Fruit fly (Drosophila melanogaster): ENCODE measurements around the gene Kap-alpha1.

Gene Kap-alpha1

dm6 chr3L:19846960-19847359, 39.9 kb downstream of the Kap-alpha1 start (continued):
- TF ChIP-seq Adf1 (GFP tag; IDR thresholded peaks at IDR 0.05) (no peak), H15 (GFP tag; IDR thresholded peaks at IDR 0.05) (no peak), hkb (optimal IDR thresholded peaks at IDR 0.05) (no peak), hkb (GFP tag; IDR thresholded peaks at IDR 0.05) (peak; percentile 55; the same call in 1 of the 2 replicates), CG10274 (GFP tag; optimal IDR thresholded peaks at IDR 0.05) (no peak), CG17802 (tag; optimal IDR thresholded peaks at IDR 0.05) (no peak), Lpt (GFP tag; optimal IDR thresholded peaks at IDR 0.05) (no peak), CG6254 (GFP tag; optimal IDR thresholded peaks at IDR 0.05) (no peak), Camta (GFP tag; optimal IDR thresholded peaks at IDR 0.05) (no peak), Meics (GFP tag; optimal IDR thresholded peaks at IDR 0.05) (peak; percentile 41), fd64A (GFP tag; optimal IDR thresholded peaks at IDR 0.05) (no peak), CG13775 (GFP tag; optimal IDR thresholded peaks at IDR 0.05) (no peak), PHDP (tag; optimal IDR thresholded peaks at IDR 0.05) (peak; percentile 42), peb (GFP tag; IDR thresholded peaks at IDR 0.05) (no peak), CG43689 (GFP tag; IDR thresholded peaks at IDR 0.05) (no peak), mam (GFP tag; optimal IDR thresholded peaks at IDR 0.05) (no peak), CG8924 (tag; optimal IDR thresholded peaks at IDR 0.05) (no peak), CG32532 (GFP tag; IDR thresholded peaks at IDR 0.05) (no peak), CG13894 (tag; optimal IDR thresholded peaks at IDR 0.05) (peak; percentile 9), CG8388 (GFP tag; optimal IDR thresholded peaks at IDR 0.05) (no peak), CG15011 (GFP tag; optimal IDR thresholded peaks at IDR 0.05) (no peak), eve (GFP tag; optimal IDR thresholded peaks at IDR 0.05) (no peak), CG33557 (GFP tag; optimal IDR thresholded peaks at IDR 0.05) (no peak), oc (tag; optimal IDR thresholded peaks at IDR 0.05) (no peak), CG9817 (tag; optimal IDR thresholded peaks at IDR 0.05) (peak; percentile 10), CG1832 (GFP tag; optimal IDR thresholded peaks at IDR 0.05) (no peak), CG18011 (GFP tag; optimal IDR thresholded peaks at IDR 0.05) (no peak), CG1529 (GFP tag; optimal IDR thresholded peaks at IDR 0.05) (no peak), Dbx (GFP tag; IDR thresholded peaks at IDR 0.05) (no peak), CG9932 (GFP tag; IDR thresholded peaks at IDR 0.05) (no peak), dysf (GFP tag; IDR thresholded peaks at IDR 0.05) (no peak), CG12744 (GFP tag; optimal IDR thresholded peaks at IDR 0.05) (no peak), salm (tag; optimal IDR thresholded peaks at IDR 0.05) (peak; percentile 55), CG13296 (GFP tag; optimal IDR thresholded peaks at IDR 0.05) (peak; percentile 67), gce (GFP tag; IDR thresholded peaks at IDR 0.05) (no peak), CG4404 (GFP tag; IDR thresholded peaks at IDR 0.05) (no peak), CG11695 (GFP tag; IDR thresholded peaks at IDR 0.05) (no peak), ems (GFP tag; optimal IDR thresholded peaks at IDR 0.05) (no peak), CG14667 (GFP tag; IDR thresholded peaks at IDR 0.05) (no peak), corto (GFP tag; optimal IDR thresholded peaks at IDR 0.05) (no peak), grau (tag; optimal IDR thresholded peaks at IDR 0.05) (peak; percentile 2), CG11560 (tag; IDR thresholded peaks at IDR 0.05) (no peak), CG30431 (GFP tag; optimal IDR thresholded peaks at IDR 0.05) (no peak), org-1 (GFP tag; optimal IDR thresholded peaks at IDR 0.05) (peak; percentile 38), nmo (GFP tag; optimal IDR thresholded peaks at IDR 0.05) (no peak), tll (GFP tag; optimal IDR thresholded peaks at IDR 0.05) (no peak), Mad (GFP tag; optimal IDR thresholded peaks at IDR 0.05) (no peak), CG10565 (GFP tag; optimal IDR thresholded peaks at IDR 0.05) (no peak), Mrtf (GFP tag; IDR thresholded peaks at IDR 0.05) (no peak), CG9876 (GFP tag; optimal IDR thresholded peaks at IDR 0.05) (no peak), CG4282 (GFP tag; optimal IDR thresholded peaks at IDR 0.05) (no peak), pb (GFP tag; optimal IDR thresholded peaks at IDR 0.05) (no peak), CG12104 (GFP tag; optimal IDR thresholded peaks at IDR 0.05) (no peak)

Data from whole organism, embryonic.